Fruit fly (Drosophila melanogaster) whole organism, pupa: ENCODE data around the gene CG43402.

Experiments
- CG14655 ChIP-seq: fragments of 200-800 bp; sonication (Bioruptor generic); optimal IDR thresholded peaks from 3 replicates; lab custom pipeline; 2017; ENCODE audit warnings: mild to moderate bottlenecking, missing biosample characterization, missing genetic modification reagents, missing genetic modification characterization
- CG17806 ChIP-seq: fragments of 200-800 bp; sonication (Bioruptor generic); optimal IDR thresholded peaks from 2 replicates; lab custom pipeline; 2018; ENCODE audit warnings: missing biosample characterization, mild to moderate bottlenecking, missing genetic modification characterization, moderate library complexity
- CG8301 ChIP-seq: fragments of 200-800 bp; sonication (Bioruptor generic); optimal IDR thresholded peaks from 2 replicates; lab custom pipeline; 2018; ENCODE audit warnings: missing biosample characterization, mild to moderate bottlenecking, missing genetic modification characterization
- Pif1A ChIP-seq: fragments of 200-800 bp; sonication (Bioruptor generic); optimal IDR thresholded peaks from 3 replicates; lab custom pipeline; 2016; ENCODE audit warnings: missing biosample characterization, missing genetic modification characterization
- Snoo ChIP-seq: fragments of 200-800 bp; sonication (Bioruptor generic); optimal IDR thresholded peaks from 3 replicates; lab custom pipeline; 2017; ENCODE audit warnings: missing biosample characterization, mild to moderate bottlenecking, missing genetic modification characterization, inconsistent platforms

DNA sequence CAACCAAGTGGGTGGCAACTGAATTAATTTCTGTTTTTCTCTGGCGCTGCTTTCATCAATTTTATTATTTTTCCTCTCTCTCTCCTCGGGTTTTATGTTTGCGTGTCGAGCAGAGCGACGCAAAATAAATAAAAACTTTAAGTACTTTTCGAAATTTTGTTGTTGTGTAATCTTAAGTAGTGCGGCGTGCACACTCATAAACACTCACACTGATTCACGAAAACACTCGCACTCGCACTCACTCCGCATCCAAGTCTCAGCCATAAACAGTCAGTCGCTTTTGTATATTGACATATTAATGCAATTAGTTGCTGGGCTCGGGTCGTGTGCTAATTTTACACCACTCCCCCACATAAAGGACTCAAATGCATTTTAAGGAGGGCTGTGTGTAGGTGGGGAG lies 7.5 kb upstream of the CG43402 start:
- TF ChIP-seq Pif1A (GFP tag; lab: Kevin White, UChicago) (no peak), CG17806 (tag; lab: Kevin White, UChicago) (no peak), CG14655 (GFP tag; lab: Kevin White, UChicago) (no peak), CG8301 (tag; lab: Kevin White, UChicago) (no peak), Snoo (tag; lab: Kevin White, UChicago) (no peak)
